Worm (Caenorhabditis elegans) whole organism, L1 larva: ENCODE data around the gene ZK370.6.
A peak's percentile ranks its signal among the peaks of the same experiment; 100 is the strongest.

ENCODE experiments used
- C34B4.2 ChIP-seq: sonication (generic microtip); optimal IDR thresholded peaks from 2 replicates; lab custom pipeline; 2017; ENCODE audit warnings: mild to moderate bottlenecking, missing genetic modification characterization, missing compliant biosample characterization
- F16B12.6 ChIP-seq: fragments of 150-350 bp; optimal IDR thresholded peaks from 2 replicates; lab custom pipeline; 2014; ENCODE audit warnings: missing biosample characterization, missing genetic modification characterization
- Y116A8C.19 ChIP-seq: sonication (generic microtip); optimal IDR thresholded peaks from 2 replicates; lab custom pipeline; 2016; ENCODE audit warnings: missing compliant biosample characterization, missing genetic modification characterization, borderline replicate concordance
- aha-1 ChIP-seq: fragments of 150-350 bp; optimal IDR thresholded peaks from 2 replicates; lab custom pipeline; 2014; ENCODE audit warnings: missing biosample characterization, missing genetic modification characterization
- alr-1 ChIP-seq: fragments of 200-800 bp; sonication (Bioruptor generic); optimal IDR thresholded peaks from 2 replicates; lab custom pipeline; 2018; ENCODE audit warnings: borderline replicate concordance, mild to moderate bottlenecking, missing genetic modification characterization, missing compliant biosample characterization
- blmp-1 ChIP-seq: fragments of 150-350 bp; optimal IDR thresholded peaks from 2 replicates; lab custom pipeline; 2014; ENCODE audit warnings: missing biosample characterization, missing genetic modification characterization
- ceh-8 ChIP-seq: fragments of 200-800 bp; sonication (Bioruptor generic); optimal IDR thresholded peaks from 2 replicates; lab custom pipeline; 2018; ENCODE audit warnings: mild to moderate bottlenecking, missing genetic modification characterization, moderate library complexity, missing compliant biosample characterization
- ceh-82 ChIP-seq, 3 experiments: fragments of 150-350 bp in 1 of 3; sonication (generic microtip) in 2 of 3; optimal IDR thresholded peaks; 2 replicates each; lab custom pipeline; 2014 to 2017; ENCODE audit warnings: missing biosample characterization in 3 of 3, missing genetic modification characterization in 3 of 3
- ceh-88 ChIP-seq: fragments of 200-800 bp; sonication (Bioruptor generic); IDR thresholded peaks from 2 replicates; pipeline ENCODE4 v1.3.6; 2022; ENCODE audit warnings: missing genetic modification characterization, missing compliant biosample characterization
- ces-1 ChIP-seq: fragments of 150-350 bp; optimal IDR thresholded peaks from 2 replicates; lab custom pipeline; 2014; ENCODE audit warnings: missing biosample characterization, missing genetic modification reagents, missing genetic modification characterization
- dsc-1 ChIP-seq: sonication (generic microtip); optimal IDR thresholded peaks from 2 replicates; lab custom pipeline; 2016; ENCODE audit warnings: mild to moderate bottlenecking, missing genetic modification characterization, missing compliant biosample characterization
- efl-1 ChIP-seq, 4 experiments: fragments of 150-350 bp; optimal IDR thresholded peaks in 3 of 4; peaks in 1 of 4; 1 replicate in 1 of 4; 2 replicates in 3 of 4; lab custom pipeline; 2014; ENCODE audit warnings: missing biosample characterization in 2 of 4, missing genetic modification characterization in 2 of 4, missing genetic modification reagents in 2 of 4
- efl-3 ChIP-seq: fragments of 200-800 bp; sonication (Bioruptor generic); optimal IDR thresholded peaks from 2 replicates; lab custom pipeline; 2018; ENCODE audit warnings: mild to moderate bottlenecking, missing genetic modification characterization, missing compliant biosample characterization
- elt-2 ChIP-seq: sonication (generic microtip); optimal IDR thresholded peaks from 2 replicates; lab custom pipeline; 2016; ENCODE audit warnings: missing genetic modification characterization, mild to moderate bottlenecking, inconsistent platforms, missing compliant biosample characterization, missing genetic modification reagents
- elt-3 ChIP-seq, 6 experiments: fragments of 150-350 bp in 1 of 6; sonication (generic microtip); optimal IDR thresholded peaks; 2 replicates each; lab custom pipeline; 2017 to 2018; ENCODE audit warnings: missing biosample characterization in 6 of 6, missing genetic modification characterization in 6 of 6, inconsistent platforms in 1 of 6
- ets-5 ChIP-seq: fragments of 200-800 bp; sonication (Bioruptor generic); IDR thresholded peaks from 2 replicates; pipeline ENCODE4 v1.3.6; 2022; ENCODE audit warnings: missing genetic modification characterization, missing compliant biosample characterization
- fkh-8 ChIP-seq: sonication (generic microtip); optimal IDR thresholded peaks from 2 replicates; lab custom pipeline; 2016; ENCODE audit warnings: mild to moderate bottlenecking, missing genetic modification characterization, missing compliant biosample characterization
- fos-1 ChIP-seq: fragments of 150-350 bp; optimal IDR thresholded peaks from 2 replicates; lab custom pipeline; 2014; ENCODE audit warnings: missing biosample characterization, missing genetic modification characterization
- grh-1 ChIP-seq: fragments of 200-800 bp; sonication (Bioruptor generic); IDR thresholded peaks from 2 replicates; pipeline ENCODE4 v1.3.6; 2022; ENCODE audit warnings: missing genetic modification reagents, missing genetic modification characterization, missing compliant biosample characterization
- hlh-4 ChIP-seq: sonication (generic microtip); optimal IDR thresholded peaks from 2 replicates; lab custom pipeline; 2016; ENCODE audit warnings: mild to moderate bottlenecking, missing genetic modification characterization, missing compliant biosample characterization
- hpl-2 ChIP-seq: fragments of 150-350 bp; optimal IDR thresholded peaks from 2 replicates; lab custom pipeline; 2014; ENCODE audit warnings: missing biosample characterization, missing genetic modification reagents, missing genetic modification characterization
- irx-1 ChIP-seq: sonication (generic microtip); optimal IDR thresholded peaks from 2 replicates; lab custom pipeline; 2016; ENCODE audit warnings: missing genetic modification characterization, missing compliant biosample characterization
- isw-1 ChIP-seq: fragments of 200-800 bp; sonication (Bioruptor generic); IDR thresholded peaks from 2 replicates; pipeline ENCODE4 v1.3.6; 2022; ENCODE audit warnings: missing genetic modification characterization, missing compliant biosample characterization
- jun-1 ChIP-seq: fragments of 150-350 bp; optimal IDR thresholded peaks from 2 replicates; lab custom pipeline; 2014; ENCODE audit warnings: missing biosample characterization, missing genetic modification reagents, missing genetic modification characterization
- lin-39 ChIP-seq: fragments of 150-350 bp; optimal IDR thresholded peaks from 2 replicates; lab custom pipeline; 2014; ENCODE audit warnings: missing biosample characterization, missing genetic modification reagents, missing genetic modification characterization
- lir-3 ChIP-seq: sonication (generic microtip); optimal IDR thresholded peaks from 2 replicates; lab custom pipeline; 2016; ENCODE audit warnings: mild to moderate bottlenecking, missing genetic modification characterization, moderate library complexity, missing compliant biosample characterization; ENCODE audit not compliant: poor library complexity
- lsy-2 ChIP-seq, 2 experiments: fragments of 150-350 bp; optimal IDR thresholded peaks; 2 replicates each; lab custom pipeline; 2014; ENCODE audit warnings: missing biosample characterization in 2 of 2, missing genetic modification characterization in 2 of 2
- mab-9 ChIP-seq: fragments of 200-800 bp; sonication (Bioruptor generic); IDR thresholded peaks from 2 replicates; pipeline ENCODE4 v1.3.6; 2022; ENCODE audit warnings: missing genetic modification reagents, missing genetic modification characterization, missing compliant biosample characterization
- mdl-1 ChIP-seq, 2 experiments: fragments of 150-350 bp; optimal IDR thresholded peaks; 2 replicates each; lab custom pipeline; 2014 to 2017; ENCODE audit warnings: missing biosample characterization in 2 of 2, missing genetic modification characterization in 2 of 2, inconsistent platforms in 1 of 2
- mep-1 ChIP-seq: fragments of 150-350 bp; optimal IDR thresholded peaks from 2 replicates; lab custom pipeline; 2014; ENCODE audit warnings: missing biosample characterization, missing genetic modification characterization
- nhr-20 ChIP-seq: sonication (generic microtip); optimal IDR thresholded peaks from 2 replicates; lab custom pipeline; 2016; ENCODE audit warnings: mild to moderate bottlenecking, missing genetic modification characterization, missing compliant biosample characterization
- nhr-237 ChIP-seq: fragments of 150-350 bp; optimal IDR thresholded peaks from 2 replicates; lab custom pipeline; 2014; ENCODE audit warnings: missing biosample characterization, missing genetic modification characterization
- nhr-71 ChIP-seq: sonication (generic microtip); optimal IDR thresholded peaks from 2 replicates; lab custom pipeline; 2016; ENCODE audit warnings: mild to moderate bottlenecking, missing genetic modification characterization, moderate library complexity, missing compliant biosample characterization
- nhr-76 ChIP-seq: sonication (generic microtip); optimal IDR thresholded peaks from 2 replicates; lab custom pipeline; 2017; ENCODE audit warnings: missing biosample characterization, missing genetic modification characterization
- nhr-77 ChIP-seq: fragments of 150-350 bp; optimal IDR thresholded peaks from 2 replicates; lab custom pipeline; 2014; ENCODE audit warnings: missing biosample characterization, missing genetic modification characterization
- nhr-84 ChIP-seq: sonication (generic microtip); optimal IDR thresholded peaks from 2 replicates; lab custom pipeline; 2017; ENCODE audit warnings: missing biosample characterization, missing genetic modification characterization
- nhr-85 ChIP-seq: sonication (generic microtip); peaks from one replicate; lab custom pipeline; 2016; ENCODE audit warnings: missing genetic modification characterization, inconsistent platforms, missing compliant biosample characterization
- nhr-90 ChIP-seq: sonication (generic microtip); optimal IDR thresholded peaks from 2 replicates; lab custom pipeline; 2016; ENCODE audit warnings: mild to moderate bottlenecking, missing genetic modification characterization, missing compliant biosample characterization; ENCODE audit not compliant: poor library complexity
- snpc-4 ChIP-seq: fragments of 150-350 bp; optimal IDR thresholded peaks from 2 replicates; lab custom pipeline; 2014; ENCODE audit warnings: missing biosample characterization, missing genetic modification characterization
- sox-4 ChIP-seq: sonication (generic microtip); optimal IDR thresholded peaks from 2 replicates; lab custom pipeline; 2016; ENCODE audit warnings: missing genetic modification characterization, missing compliant biosample characterization
- sup-37 ChIP-seq: fragments of 200-800 bp; sonication (Bioruptor generic); optimal IDR thresholded peaks from 2 replicates; lab custom pipeline; 2018; ENCODE audit warnings: mild to moderate bottlenecking, missing genetic modification characterization, missing compliant biosample characterization
- tbx-2 ChIP-seq: sonication (generic microtip); optimal IDR thresholded peaks from 2 replicates; lab custom pipeline; 2016; ENCODE audit warnings: missing genetic modification characterization, missing compliant biosample characterization
- unc-130 ChIP-seq: fragments of 150-350 bp; optimal IDR thresholded peaks from 2 replicates; lab custom pipeline; 2017; ENCODE audit warnings: missing biosample characterization, missing genetic modification characterization, inconsistent platforms
- unc-30 ChIP-seq: sonication (generic microtip); optimal IDR thresholded peaks from 2 replicates; lab custom pipeline; 2017; ENCODE audit warnings: missing biosample characterization, missing genetic modification characterization
- unc-62 ChIP-seq: fragments of 150-350 bp; optimal IDR thresholded peaks from 2 replicates; lab custom pipeline; 2014; ENCODE audit warnings: missing biosample characterization, missing genetic modification reagents, missing genetic modification characterization
- unc-86 ChIP-seq: sonication (generic microtip); optimal IDR thresholded peaks from 2 replicates; lab custom pipeline; 2016; ENCODE audit warnings: missing genetic modification characterization, missing compliant biosample characterization
- vab-15 ChIP-seq: sonication (generic microtip); optimal IDR thresholded peaks from 2 replicates; lab custom pipeline; 2017; ENCODE audit warnings: missing genotype, mild to moderate bottlenecking, missing genetic modification characterization, missing compliant biosample characterization
- ztf-11 ChIP-seq, 2 experiments: sonication (generic microtip); optimal IDR thresholded peaks; 2 replicates each; lab custom pipeline; 2016 to 2017; ENCODE audit warnings: missing genetic modification characterization in 2 of 2, missing biosample characterization in 1 of 2, missing compliant biosample characterization in 1 of 2

Gene ZK370.6

DNA sequence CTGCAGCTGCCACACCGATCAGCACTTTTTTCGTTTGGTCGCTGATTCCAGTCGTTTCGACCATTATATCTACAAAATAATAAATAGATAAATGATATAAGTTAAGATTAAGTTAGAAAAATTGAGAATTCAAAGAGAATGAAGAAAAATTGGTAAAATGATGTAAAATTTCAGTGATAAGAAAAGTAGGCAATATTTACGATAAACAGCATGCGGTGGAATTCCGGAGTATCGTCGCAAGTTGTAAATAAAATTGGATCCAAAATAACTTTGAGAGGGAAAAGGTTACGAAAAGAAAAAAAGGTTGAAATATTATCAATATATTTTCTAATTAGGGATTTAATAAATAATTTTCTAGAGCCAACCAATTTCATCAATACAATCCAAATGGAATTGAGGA is 11.0 kb upstream of the ZK370.6 start, which contains the start of gene tomm-70 (continued):
- TF ChIP-seq nhr-20 (tag; lab: Kevin White, UChicago) (no peak), aha-1 (tag; lab: Kevin White, UChicago) (no peak)
- TF ChIP-seq, all 84 proteins: peak for 10

DNA sequence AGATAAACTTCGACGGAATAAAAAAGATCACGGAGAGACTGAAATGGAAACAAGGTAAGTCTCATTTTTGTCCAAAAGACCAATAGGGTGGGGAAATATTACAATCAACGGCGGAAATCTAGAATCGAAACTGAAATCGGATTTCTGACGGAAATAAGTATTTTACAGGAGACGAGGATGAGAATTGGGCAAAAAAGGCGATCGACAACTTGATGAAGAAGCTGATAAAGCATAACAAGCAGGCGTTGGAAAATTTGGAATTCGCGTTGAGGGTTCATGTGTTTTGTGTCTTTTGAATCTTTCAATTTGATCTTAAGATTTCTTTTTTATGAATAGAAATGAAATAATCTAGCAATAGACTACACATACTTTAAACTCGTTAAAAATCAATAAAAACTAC is 7.0 kb upstream of the ZK370.6 start, which contains the start of gene ugtp-1:
TSS of gene ugtp-1 (minus strand) at position 101 of the 400 bp plus-strand sequence.
- TF ChIP-seq fkh-8 (tag; lab: Kevin White, UChicago) = no peak
- TF ChIP-seq nhr-20 (tag; lab: Kevin White, UChicago) = no peak
- TF ChIP-seq unc-130 = no peak
- TF ChIP-seq, all 84 proteins: peak for 0

DNA sequence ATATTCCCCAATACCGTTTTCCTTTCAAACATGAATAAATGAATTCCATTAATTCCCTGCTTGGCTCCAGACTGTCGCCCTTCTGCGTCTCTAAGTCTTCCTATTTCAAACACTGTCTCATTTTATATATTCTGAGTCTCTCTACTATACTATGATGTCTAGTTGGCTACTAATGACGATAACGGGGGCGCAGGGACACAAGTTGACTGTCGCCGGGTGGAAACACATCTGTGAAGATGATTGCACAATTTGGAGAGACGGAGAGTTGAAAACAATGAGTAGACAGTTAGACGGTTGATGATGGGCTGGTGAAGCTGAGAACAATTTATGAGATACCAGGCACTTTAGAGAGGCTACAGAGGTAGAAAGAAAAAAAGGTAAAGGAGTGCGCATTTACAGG is 5.8 kb upstream of the ZK370.6 start, which contains the start of gene sma-2:
TSS of gene sma-2 (plus strand) at position 194 of the 400 bp plus-strand sequence.
- peak; percentile 81 for TF ChIP-seq tbx-2 (tag; lab: Kevin White, UChicago)
- TF ChIP-seq irx-1 (tag; lab: Kevin White, UChicago) = peak; percentile 10
- peak; percentile 84 for TF ChIP-seq blmp-1 (tag; lab: Kevin White, UChicago)
- no peak for TF ChIP-seq ets-5 (GFP tag; lab: Robert Waterston, UW)
- no peak for TF ChIP-seq sup-37
- no peak for TF ChIP-seq fos-1 (tag; lab: Kevin White, UChicago)
- TF ChIP-seq ceh-88 = no peak
- TF ChIP-seq mep-1 (tag; lab: Kevin White, UChicago) = peak; percentile 66
- no peak for TF ChIP-seq sox-4 (tag; lab: Kevin White, UChicago)
- peak; percentile 21 for TF ChIP-seq lir-3 (tag; lab: Kevin White, UChicago)
- TF ChIP-seq ces-1 (GFP tag; lab: Kevin White, UChicago) = no peak
- peak; percentile 85 for TF ChIP-seq nhr-20 (tag; lab: Kevin White, UChicago)
- no peak for TF ChIP-seq Y116A8C.19 (tag; lab: Kevin White, UChicago)
- no peak for TF ChIP-seq nhr-84 (tag; lab: Kevin White, UChicago)
- TF ChIP-seq ceh-82 (tag; optimal IDR thresholded peaks at IDR 0.05; lab: Kevin White, UChicago) = peak in 1 of 3 experiments; percentile 43
- peak in 2 of 6 experiments; percentile 9 to 48 for TF ChIP-seq elt-3 (tag; optimal IDR thresholded peaks at IDR 0.05; lab: Kevin White, UChicago)
- TF ChIP-seq hlh-4 (tag; lab: Kevin White, UChicago) = no peak
- TF ChIP-seq nhr-71 (tag; lab: Kevin White, UChicago) = peak; percentile 77
- peak; percentile 80 for TF ChIP-seq nhr-85 (tag; lab: Kevin White, UChicago)
- TF ChIP-seq nhr-237 (tag; lab: Kevin White, UChicago) = no peak
- TF ChIP-seq hpl-2 (GFP tag; lab: Kevin White, UChicago) = peak; percentile 53
- TF ChIP-seq vab-15 (tag; lab: Kevin White, UChicago) = no peak
- TF ChIP-seq efl-3 (GFP tag; lab: Kevin White, UChicago) = no peak
- no peak for TF ChIP-seq snpc-4 (tag; lab: Kevin White, UChicago)
- no peak for TF ChIP-seq isw-1 (GFP tag; lab: Robert Waterston, UW)
- TF ChIP-seq mdl-1 (tag; optimal IDR thresholded peaks at IDR 0.05; lab: Kevin White, UChicago) = peak in 1 of 2 experiments; percentile 36
- no peak for TF ChIP-seq lin-39 (tag; lab: Kevin White, UChicago)
- TF ChIP-seq ceh-8 (GFP tag; lab: Kevin White, UChicago) = no peak
- TF ChIP-seq lsy-2 (tag; optimal IDR thresholded peaks at IDR 0.05; lab: Kevin White, UChicago) = peak; percentile 18 to 73
- TF ChIP-seq grh-1 (GFP tag; lab: Robert Waterston, UW) = 0 out of 2 replicates have a peak, but pooled peaks have one; percentile 32
- no peak for TF ChIP-seq unc-62
- no peak for TF ChIP-seq alr-1
- TF ChIP-seq unc-30 (tag; lab: Kevin White, UChicago) = no peak
- no peak for TF ChIP-seq dsc-1 (tag; lab: Kevin White, UChicago)
- peak; percentile 54 to 55 for TF ChIP-seq efl-1 (optimal IDR thresholded peaks at IDR 0.05; lab: Kevin White, UChicago)
- TF ChIP-seq efl-1 (GFP tag; optimal IDR thresholded peaks at IDR 0.05 in 1 of 2; lab: Kevin White, UChicago) = peak in 1 of 2 experiments; percentile 94
- no peak for TF ChIP-seq nhr-76 (tag; lab: Kevin White, UChicago)
- TF ChIP-seq ztf-11 (tag; optimal IDR thresholded peaks at IDR 0.05; lab: Kevin White, UChicago) = peak in 1 of 2 experiments; percentile 22
- TF ChIP-seq elt-2 (tag; lab: Kevin White, UChicago) = peak; percentile 87
- no peak for TF ChIP-seq unc-86 (tag; lab: Kevin White, UChicago)
- no peak for TF ChIP-seq mab-9
- no peak for TF ChIP-seq F16B12.6 (tag; lab: Kevin White, UChicago)
- peak; percentile 34 for TF ChIP-seq jun-1 (tag; lab: Kevin White, UChicago)
- no peak for TF ChIP-seq C34B4.2 (tag; lab: Kevin White, UChicago)
- TF ChIP-seq nhr-77 (tag; lab: Kevin White, UChicago) = peak; percentile 53
- peak; percentile 76 for TF ChIP-seq nhr-90 (tag; lab: Kevin White, UChicago)
